Fruit fly (Drosophila melanogaster): ENCODE results near the gene CG14147.

dm6 chr3L:10967956-10968355 is 4.5 kb upstream of the CG14147 start:
- no peak for TF ChIP-seq psq (optimal IDR thresholded peaks at IDR 0.05)
- no peak for TF ChIP-seq EcR (GFP tag; optimal IDR thresholded peaks at IDR 0.05)
- no peak for TF ChIP-seq pan (optimal IDR thresholded peaks at IDR 0.05)
- TF ChIP-seq CG8478 (optimal IDR thresholded peaks at IDR 0.05): no peak
- TF ChIP-seq Dll (optimal IDR thresholded peaks at IDR 0.05): no peak
- TF ChIP-seq usp (GFP tag; optimal IDR thresholded peaks at IDR 0.05): no peak

Measured in whole organism.